Fruit fly (Drosophila melanogaster) whole organism, embryonic: ENCODE measurements around the gene SmydA-9.

Experiments
- Aef1 ChIP-seq: fragments of 200-800 bp; sonication (Bioruptor generic); IDR thresholded peaks from 3 replicates; pipeline ENCODE4 v1.3.6; 2022; ENCODE audit warnings: missing biosample characterization, missing genetic modification characterization
- BEAF-32 ChIP-seq: fragments of 200-800 bp; sonication (Bioruptor generic); optimal IDR thresholded peaks from 3 replicates; lab custom pipeline; 2017; ENCODE audit warnings: missing biosample characterization, missing genetic modification characterization, mild to moderate bottlenecking, moderate library complexity, missing genetic modification reagents
- C15 ChIP-seq: fragments of 200-800 bp; sonication (Bioruptor generic); IDR thresholded peaks from 3 replicates; pipeline ENCODE4 v1.3.6; 2022; ENCODE audit warnings: missing biosample characterization, missing genetic modification characterization
- CG10267 ChIP-seq: fragments of 200-800 bp; sonication (Bioruptor generic); optimal IDR thresholded peaks from 2 replicates; lab custom pipeline; 2018; ENCODE audit warnings: missing biosample characterization, mild to moderate bottlenecking, missing genetic modification characterization, moderate library complexity
- CG10431 ChIP-seq: fragments of 200-800 bp; sonication (Bioruptor generic); optimal IDR thresholded peaks from 3 replicates; lab custom pipeline; 2018; ENCODE audit warnings: missing biosample characterization, mild to moderate bottlenecking, missing genetic modification characterization
- CG11085 ChIP-seq: fragments of 200-800 bp; sonication (Bioruptor generic); IDR thresholded peaks from 2 replicates; pipeline ENCODE4 v1.3.6; 2022; ENCODE audit warnings: missing biosample characterization, missing genetic modification characterization
- CG12659 ChIP-seq: fragments of 200-800 bp; sonication (Bioruptor generic); optimal IDR thresholded peaks from 3 replicates; lab custom pipeline; 2017; ENCODE audit warnings: mild to moderate bottlenecking, missing biosample characterization, missing genetic modification reagents, missing genetic modification characterization
- CG14710 ChIP-seq: fragments of 200-800 bp; sonication (Bioruptor generic); optimal IDR thresholded peaks from 3 replicates; lab custom pipeline; 2019; ENCODE audit warnings: missing biosample characterization, mild to moderate bottlenecking, missing genetic modification characterization, moderate library complexity
- CG15514 ChIP-seq: fragments of 200-800 bp; sonication (Bioruptor generic); optimal IDR thresholded peaks from 3 replicates; lab custom pipeline; 2017; ENCODE audit warnings: missing biosample characterization, missing genetic modification characterization, mild to moderate bottlenecking, moderate library complexity, missing genetic modification reagents
- CG15696 ChIP-seq: fragments of 200-800 bp; sonication (Bioruptor generic); optimal IDR thresholded peaks from 2 replicates; lab custom pipeline; 2019; ENCODE audit warnings: missing biosample characterization, mild to moderate bottlenecking, missing genetic modification characterization, moderate library complexity
- CG1603 ChIP-seq: fragments of 200-800 bp; sonication (Bioruptor generic); optimal IDR thresholded peaks from 2 replicates; lab custom pipeline; 2019; ENCODE audit warnings: missing biosample characterization, mild to moderate bottlenecking, missing genetic modification characterization, moderate library complexity
- CG1792 ChIP-seq: fragments of 200-800 bp; sonication (Bioruptor generic); optimal IDR thresholded peaks from 2 replicates; lab custom pipeline; 2016; ENCODE audit warnings: missing biosample characterization, missing genetic modification characterization
- CG2116 ChIP-seq: fragments of 200-800 bp; sonication (Bioruptor generic); optimal IDR thresholded peaks from 3 replicates; lab custom pipeline; 2018; ENCODE audit warnings: missing biosample characterization, mild to moderate bottlenecking, missing genetic modification characterization
- CG2875 ChIP-seq: fragments of 200-800 bp; sonication (Bioruptor generic); optimal IDR thresholded peaks from 2 replicates; lab custom pipeline; 2017; ENCODE audit warnings: missing biosample characterization, mild to moderate bottlenecking, missing genetic modification characterization, missing genetic modification reagents
- CG3995 ChIP-seq: fragments of 200-800 bp; sonication (Bioruptor generic); optimal IDR thresholded peaks from 3 replicates; lab custom pipeline; 2016; ENCODE audit warnings: missing biosample characterization, missing genetic modification characterization
- CG4404 ChIP-seq: fragments of 200-800 bp; sonication (Bioruptor generic); IDR thresholded peaks from 2 replicates; pipeline ENCODE4 v1.3.6; 2022; ENCODE audit warnings: missing biosample characterization, missing genetic modification characterization
- CG4424 ChIP-seq: fragments of 200-800 bp; sonication (Bioruptor generic); optimal IDR thresholded peaks from 3 replicates; lab custom pipeline; 2016; ENCODE audit warnings: missing biosample characterization, missing genetic modification characterization
- CG4617 ChIP-seq: fragments of 200-800 bp; sonication (Bioruptor generic); optimal IDR thresholded peaks from 3 replicates; lab custom pipeline; 2016; ENCODE audit warnings: missing biosample characterization, missing genetic modification characterization, borderline replicate concordance
- CG8089 ChIP-seq: fragments of 200-800 bp; sonication (Bioruptor generic); optimal IDR thresholded peaks from 3 replicates; lab custom pipeline; 2016; ENCODE audit warnings: missing biosample characterization, missing genetic modification characterization
- CG9797 ChIP-seq: fragments of 200-800 bp; sonication (Bioruptor generic); optimal IDR thresholded peaks from 3 replicates; lab custom pipeline; 2018; ENCODE audit warnings: missing biosample characterization, mild to moderate bottlenecking, missing genetic modification characterization
- Chrac-16 ChIP-seq: fragments of 200-800 bp; sonication (Bioruptor generic); optimal IDR thresholded peaks from 3 replicates; lab custom pipeline; 2016; ENCODE audit warnings: missing biosample characterization, missing genetic modification characterization
- CoRest ChIP-seq: fragments of 200-800 bp; sonication (Bioruptor generic); optimal IDR thresholded peaks from 3 replicates; lab custom pipeline; 2018; ENCODE audit warnings: missing biosample characterization, mild to moderate bottlenecking, missing genetic modification characterization, moderate library complexity
- E2f2 ChIP-seq: fragments of 200-800 bp; sonication (Bioruptor generic); IDR thresholded peaks from 2 replicates; pipeline ENCODE4 v1.3.6; 2022; ENCODE audit warnings: missing biosample characterization, missing genetic modification characterization
- Elba2 ChIP-seq: fragments of 200-800 bp; sonication (Bioruptor generic); optimal IDR thresholded peaks from 3 replicates; lab custom pipeline; 2016; ENCODE audit warnings: missing biosample characterization, missing genetic modification characterization
- Lhr ChIP-seq: fragments of 200-800 bp; sonication (Bioruptor generic); optimal IDR thresholded peaks from 3 replicates; lab custom pipeline; 2017; ENCODE audit warnings: mild to moderate bottlenecking, missing biosample characterization, missing genetic modification reagents, missing genetic modification characterization
- MBD-R2 ChIP-seq: fragments of 200-800 bp; sonication (Bioruptor generic); IDR thresholded peaks from 2 replicates; pipeline ENCODE4 v1.3.6; 2022; ENCODE audit warnings: missing biosample characterization, missing genetic modification characterization
- Med ChIP-seq: fragments of 200-800 bp; sonication (Bioruptor generic); peaks from one replicate; lab custom pipeline; 2016; ENCODE audit warnings: missing biosample characterization, missing genetic modification characterization, mild to moderate bottlenecking, inconsistent platforms, moderate library complexity
- Nf-YC ChIP-seq: fragments of 200-800 bp; optimal IDR thresholded peaks from 3 replicates; lab custom pipeline; 2019; ENCODE audit warnings: missing biosample characterization, mild to moderate bottlenecking, missing genetic modification characterization, moderate library complexity
- Pdp1 ChIP-seq, 2 experiments: fragments of 200-800 bp; sonication (Bioruptor generic); optimal IDR thresholded peaks; 3 replicates each; lab custom pipeline; 2016; ENCODE audit warnings: missing biosample characterization in 2 of 2, missing genetic modification characterization in 2 of 2, mild to moderate bottlenecking in 1 of 2, moderate library complexity in 1 of 2
- Sry-δ ChIP-seq: fragments of 200-800 bp; sonication (Bioruptor generic); optimal IDR thresholded peaks from 2 replicates; lab custom pipeline; 2016; ENCODE audit warnings: missing biosample characterization, missing genetic modification characterization
- Ssrp ChIP-seq: fragments of 200-800 bp; sonication (Bioruptor generic); optimal IDR thresholded peaks from 2 replicates; lab custom pipeline; 2018; ENCODE audit warnings: missing biosample characterization, mild to moderate bottlenecking, missing genetic modification characterization, moderate library complexity
- az2 ChIP-seq: fragments of 200-800 bp; sonication (Bioruptor generic); optimal IDR thresholded peaks from 3 replicates; lab custom pipeline; 2016; ENCODE audit warnings: missing biosample characterization, missing genetic modification characterization
- cato ChIP-seq: fragments of 200-800 bp; sonication (Bioruptor generic); optimal IDR thresholded peaks from 2 replicates; lab custom pipeline; 2016; ENCODE audit warnings: missing biosample characterization, missing genetic modification characterization, borderline replicate concordance
- crp ChIP-seq, 2 experiments: fragments of 200-800 bp; sonication (Bioruptor generic); optimal IDR thresholded peaks; 2 replicates in 1 of 2; 3 replicates in 1 of 2; lab custom pipeline; 2017; ENCODE audit warnings: missing biosample characterization in 2 of 2, missing genetic modification characterization in 2 of 2, mild to moderate bottlenecking in 1 of 2, moderate library complexity in 1 of 2
- gfzf ChIP-seq: fragments of 200-800 bp; sonication (Bioruptor generic); optimal IDR thresholded peaks from 2 replicates; lab custom pipeline; 2016; ENCODE audit warnings: missing biosample characterization, mild to moderate bottlenecking, missing genetic modification characterization, moderate library complexity
- hkb ChIP-seq, 2 experiments: fragments of 200-800 bp in 1 of 2; fragments of >200 bp in 1 of 2; sonication (Bioruptor generic) in 1 of 2; IDR thresholded peaks in 1 of 2; optimal IDR thresholded peaks in 1 of 2; 2 replicates each; pipeline versions ENCODE4 v1.3.6 to Lab custom; 2017 to 2022; ENCODE audit warnings: missing biosample characterization in 1 of 2, missing genetic modification characterization in 1 of 2
- kah ChIP-seq: fragments of 200-800 bp; sonication (Bioruptor generic); optimal IDR thresholded peaks from 2 replicates; lab custom pipeline; 2018; ENCODE audit warnings: missing biosample characterization, mild to moderate bottlenecking, missing genetic modification characterization
- nerfin-1 ChIP-seq: fragments of 200-800 bp; sonication (Bioruptor generic); optimal IDR thresholded peaks from 3 replicates; lab custom pipeline; 2019; ENCODE audit warnings: missing biosample characterization, mild to moderate bottlenecking, missing genetic modification characterization, moderate library complexity
- nmo ChIP-seq: fragments of 200-800 bp; sonication (Bioruptor generic); optimal IDR thresholded peaks from 2 replicates; lab custom pipeline; 2018; ENCODE audit warnings: missing biosample characterization, mild to moderate bottlenecking, missing genetic modification characterization, moderate library complexity
- phol ChIP-seq: fragments of 200-800 bp; sonication (Bioruptor generic); optimal IDR thresholded peaks from 3 replicates; lab custom pipeline; 2018; ENCODE audit warnings: missing biosample characterization, mild to moderate bottlenecking, missing genetic modification characterization, moderate library complexity
- pzg ChIP-seq: fragments of 200-800 bp; sonication (Bioruptor generic); optimal IDR thresholded peaks from 3 replicates; lab custom pipeline; 2018; ENCODE audit warnings: missing biosample characterization, mild to moderate bottlenecking, missing genetic modification characterization, moderate library complexity
- sc ChIP-seq, 3 experiments: fragments of >200 bp in 2 of 3; fragments of 200-800 bp in 1 of 3; sonication (Bioruptor generic) in 1 of 3; optimal IDR thresholded peaks; 2 replicates in 2 of 3; 3 replicates in 1 of 3; lab custom pipeline; 2017; ENCODE audit warnings: mild to moderate bottlenecking in 1 of 3, missing biosample characterization in 1 of 3, missing genetic modification characterization in 1 of 3, missing genetic modification reagents in 1 of 3
- sqz ChIP-seq: fragments of 200-800 bp; sonication (Bioruptor generic); optimal IDR thresholded peaks from 3 replicates; lab custom pipeline; 2018; ENCODE audit warnings: missing biosample characterization, mild to moderate bottlenecking, missing genetic modification characterization
- stwl ChIP-seq: fragments of 200-800 bp; sonication (Bioruptor generic); optimal IDR thresholded peaks from 3 replicates; lab custom pipeline; 2018; ENCODE audit warnings: missing biosample characterization, mild to moderate bottlenecking, missing genetic modification characterization, moderate library complexity
- trem ChIP-seq: fragments of 200-800 bp; optimal IDR thresholded peaks from 3 replicates; lab custom pipeline; 2019; ENCODE audit warnings: missing biosample characterization, mild to moderate bottlenecking, missing genetic modification characterization, moderate library complexity
- ttk ChIP-seq: fragments of 200-800 bp; sonication (Bioruptor generic); IDR thresholded peaks from 2 replicates; pipeline ENCODE4 v2.1.2; 2022; ENCODE audit warnings: missing biosample characterization, missing genetic modification characterization

SmydA-9 gene

dm6 chrX:9248040-9248439, 37.4 kb upstream of the SmydA-9 start (continued):
- TF ChIP-seq Ssrp (tag; lab: Kevin White, UChicago) = no peak
- TF ChIP-seq cato (GFP tag; lab: Kevin White, UChicago) = no peak
- no peak for TF ChIP-seq CG15514 (GFP tag; lab: Kevin White, UChicago)
- no peak for TF ChIP-seq kah
- no peak for TF ChIP-seq CG2875 (GFP tag; lab: Kevin White, UChicago)
- peak; percentile 9 for TF ChIP-seq CG4424
- no peak for TF ChIP-seq az2 (GFP tag; lab: Kevin White, UChicago)

dm6 chrX:9247171-9247783, 36.6 kb upstream of the SmydA-9 start, which contains the start of the genes amx and Dsor1:
Gene amx (minus strand): TSS chrX:9247336.
Gene Dsor1 (plus strand): TSS chrX:9247342.
- TF ChIP-seq nmo (GFP tag; lab: Kevin White, UChicago) = peak; percentile 20
- TF ChIP-seq Elba2 (GFP tag; lab: Kevin White, UChicago) = peak; percentile 7
- TF ChIP-seq crp (GFP tag; optimal IDR thresholded peaks at IDR 0.05; lab: Kevin White, UChicago) = peak in 1 of 2 experiments; percentile 56
- no peak for TF ChIP-seq CG4404 (GFP tag; lab: Robert Waterston, UW)
- TF ChIP-seq CG11085 (GFP tag; lab: Robert Waterston, UW) = no peak
- peak; percentile 31 for TF ChIP-seq CG2116 (GFP tag; lab: Kevin White, UChicago)
- peak; percentile 39 for TF ChIP-seq BEAF-32 (GFP tag; lab: Kevin White, UChicago)
- TF ChIP-seq CG15696 (tag; lab: Kevin White, UChicago) = no peak
- peak; percentile 57; the same call in 1 of the 2 replicates for TF ChIP-seq MBD-R2 (GFP tag; lab: Robert Waterston, UW)
- TF ChIP-seq CG8089 (GFP tag; lab: Kevin White, UChicago) = no peak
- TF ChIP-seq Chrac-16 (GFP tag; lab: Kevin White, UChicago) = no peak
- TF ChIP-seq CG1603 (tag; lab: Kevin White, UChicago) = peak; percentile 53
- peak in 1 of 2 experiments; percentile 3 for TF ChIP-seq Pdp1 (GFP tag; optimal IDR thresholded peaks at IDR 0.05; lab: Kevin White, UChicago)
- peak; percentile 32 for TF ChIP-seq phol (tag; lab: Kevin White, UChicago)
- peak; percentile 14 for TF ChIP-seq Nf-YC
- TF ChIP-seq CG2875 (GFP tag; lab: Kevin White, UChicago) = no peak
- peak; percentile 53 for TF ChIP-seq CoRest
- no peak for TF ChIP-seq ttk (GFP tag; lab: Robert Waterston, UW)
- TF ChIP-seq CG9797 (GFP tag; lab: Kevin White, UChicago) = peak; percentile 77
- peak; percentile 60 for TF ChIP-seq hkb (optimal IDR thresholded peaks at IDR 0.05; lab: Kevin White, UChicago)
- no peak for TF ChIP-seq hkb (GFP tag; IDR thresholded peaks at IDR 0.05; lab: Robert Waterston, UW)
- peak; percentile 24 for TF ChIP-seq Lhr (GFP tag; lab: Kevin White, UChicago)
- TF ChIP-seq CG3995 (GFP tag; lab: Kevin White, UChicago) = peak; percentile 37
- peak; percentile 24; the same call in 1 of the 2 replicates for TF ChIP-seq E2f2 (GFP tag; lab: Robert Waterston, UW)
- peak; percentile 47 for TF ChIP-seq pzg (GFP tag; lab: Kevin White, UChicago)
- no peak for TF ChIP-seq CG1792 (GFP tag; lab: Kevin White, UChicago)
- TF ChIP-seq CG10267 (tag; lab: Kevin White, UChicago) = peak; percentile 12
- peak; percentile 50 for TF ChIP-seq trem (tag; lab: Kevin White, UChicago)
- TF ChIP-seq C15 (GFP tag; lab: Robert Waterston, UW) = no peak
- TF ChIP-seq gfzf = peak; percentile 87
- TF ChIP-seq CG10431 (GFP tag; lab: Kevin White, UChicago) = no peak
- TF ChIP-seq sqz (GFP tag; lab: Kevin White, UChicago) = peak; percentile 30
- peak; percentile 18 for TF ChIP-seq stwl
- peak; percentile 62 for TF ChIP-seq CG4617 (GFP tag; lab: Kevin White, UChicago)
- TF ChIP-seq Med (GFP tag; lab: Kevin White, UChicago) = peak; percentile 57
- TF ChIP-seq Sry-δ (GFP tag; lab: Kevin White, UChicago) = peak; percentile 26
- peak; percentile 36 for TF ChIP-seq nerfin-1
- no peak for TF ChIP-seq sc (optimal IDR thresholded peaks at IDR 0.05; lab: Kevin White, UChicago)
- no peak for TF ChIP-seq sc (GFP tag; optimal IDR thresholded peaks at IDR 0.05; lab: Kevin White, UChicago)
- TF ChIP-seq CG12659 (GFP tag; lab: Kevin White, UChicago) = peak; percentile 33
- 0 out of 3 replicates have a peak, but pooled peaks have one; percentile 30 for TF ChIP-seq Aef1 (GFP tag; lab: Robert Waterston, UW)
- TF ChIP-seq CG14710 = peak; percentile 30
